Worm (Caenorhabditis elegans) whole organism, mixed stage, embryonic: ENCODE measurements around the gene arx-6.

Source experiments
- M03D4.4 ChIP-seq: sonication (generic microtip); optimal IDR thresholded peaks from 2 replicates; lab custom pipeline; 2017; ENCODE audit warnings: mild to moderate bottlenecking, missing genetic modification characterization, missing compliant biosample characterization
- bed-3 ChIP-seq: fragments of 200-800 bp; sonication (Bioruptor generic); optimal IDR thresholded peaks from 3 replicates; lab custom pipeline; 2018; ENCODE audit warnings: mild to moderate bottlenecking, missing genetic modification characterization, moderate library complexity, missing compliant biosample characterization
- blmp-1 ChIP-seq: fragments of 150-350 bp; optimal IDR thresholded peaks from 2 replicates; lab custom pipeline; 2014; ENCODE audit warnings: missing biosample characterization, missing genetic modification characterization
- ceh-39 ChIP-seq: fragments of 150-350 bp; optimal IDR thresholded peaks from 2 replicates; lab custom pipeline; 2014; ENCODE audit warnings: missing biosample characterization, missing genetic modification characterization
- ceh-43 ChIP-seq: fragments of 200-800 bp; sonication (Bioruptor generic); optimal IDR thresholded peaks from 2 replicates; lab custom pipeline; 2018; ENCODE audit warnings: mild to moderate bottlenecking, missing genetic modification characterization, moderate library complexity, missing compliant biosample characterization
- ceh-83 ChIP-seq: fragments of 200-800 bp; sonication (Bioruptor generic); optimal IDR thresholded peaks from 2 replicates; lab custom pipeline; 2018; ENCODE audit warnings: mild to moderate bottlenecking, missing genetic modification characterization, missing compliant biosample characterization
- ces-1 ChIP-seq: fragments of 150-350 bp; optimal IDR thresholded peaks from 2 replicates; lab custom pipeline; 2014; ENCODE audit warnings: missing biosample characterization, missing genetic modification reagents, missing genetic modification characterization
- cnd-1 ChIP-seq: fragments of 200-800 bp; sonication (Bioruptor generic); optimal IDR thresholded peaks from 2 replicates; lab custom pipeline; 2018; ENCODE audit warnings: mild to moderate bottlenecking, missing genetic modification characterization, missing compliant biosample characterization
- elt-1 ChIP-seq: sonication (generic microtip); optimal IDR thresholded peaks from 2 replicates; lab custom pipeline; 2017; ENCODE audit warnings: missing genetic modification characterization, mild to moderate bottlenecking, missing compliant biosample characterization, antibody characterized with exemption, moderate library complexity, borderline replicate concordance; ENCODE audit not compliant: insufficient read depth
- elt-3 ChIP-seq: fragments of 150-350 bp; optimal IDR thresholded peaks from 2 replicates; lab custom pipeline; 2014; ENCODE audit warnings: missing biosample characterization, missing genetic modification characterization
- flh-1 ChIP-seq: fragments of 200-800 bp; sonication (Bioruptor generic); optimal IDR thresholded peaks from 2 replicates; lab custom pipeline; 2018; ENCODE audit warnings: mild to moderate bottlenecking, missing genetic modification characterization, moderate library complexity, missing compliant biosample characterization
- ham-2 ChIP-seq: fragments of 200-800 bp; sonication (Bioruptor generic); optimal IDR thresholded peaks from 2 replicates; lab custom pipeline; 2018; ENCODE audit warnings: mild to moderate bottlenecking, missing genetic modification characterization, missing compliant biosample characterization
- hlh-1 ChIP-seq: fragments of 150-350 bp; optimal IDR thresholded peaks from 2 replicates; lab custom pipeline; 2014; ENCODE audit warnings: missing biosample characterization, missing genetic modification reagents, missing genetic modification characterization
- lin-13 ChIP-seq: fragments of 150-350 bp; optimal IDR thresholded peaks from 2 replicates; lab custom pipeline; 2014; ENCODE audit warnings: missing biosample characterization, missing genetic modification characterization
- lin-32 ChIP-seq: fragments of 200-800 bp; sonication (Bioruptor generic); optimal IDR thresholded peaks from 2 replicates; lab custom pipeline; 2018; ENCODE audit warnings: mild to moderate bottlenecking, missing genetic modification characterization, missing compliant biosample characterization
- lsy-2 ChIP-seq: fragments of 150-350 bp; optimal IDR thresholded peaks from 2 replicates; lab custom pipeline; 2014; ENCODE audit warnings: missing biosample characterization, missing genetic modification characterization
- mab-5 ChIP-seq: fragments of 150-350 bp; optimal IDR thresholded peaks from 2 replicates; lab custom pipeline; 2014; ENCODE audit warnings: missing biosample characterization, missing genetic modification characterization
- mep-1 ChIP-seq: fragments of 150-350 bp; optimal IDR thresholded peaks from 2 replicates; lab custom pipeline; 2017; ENCODE audit warnings: missing biosample characterization, missing genetic modification reagents, missing genetic modification characterization, inconsistent platforms
- mls-2 ChIP-seq: sonication (generic microtip); optimal IDR thresholded peaks from 2 replicates; lab custom pipeline; 2016; ENCODE audit warnings: mild to moderate bottlenecking, missing genetic modification characterization, moderate library complexity, missing compliant biosample characterization
- nhr-12 ChIP-seq: fragments of 150-350 bp; optimal IDR thresholded peaks from 2 replicates; lab custom pipeline; 2014; ENCODE audit warnings: missing biosample characterization, missing genetic modification characterization
- nhr-2 ChIP-seq: fragments of 150-350 bp; optimal IDR thresholded peaks from 2 replicates; lab custom pipeline; 2014; ENCODE audit warnings: missing biosample characterization, missing genetic modification characterization
- nhr-237 ChIP-seq: fragments of 150-350 bp; optimal IDR thresholded peaks from 2 replicates; lab custom pipeline; 2014; ENCODE audit warnings: missing biosample characterization, missing genetic modification characterization
- nhr-28 ChIP-seq: fragments of 150-350 bp; optimal IDR thresholded peaks from 2 replicates; lab custom pipeline; 2014; ENCODE audit warnings: missing biosample characterization, missing genetic modification characterization
- pha-4 ChIP-seq: fragments of 150-350 bp; optimal IDR thresholded peaks from 2 replicates; lab custom pipeline; 2018; ENCODE audit warnings: missing biosample characterization, missing genetic modification reagents, missing genetic modification characterization
- sem-2 ChIP-seq: fragments of 200-800 bp; sonication (Bioruptor generic); optimal IDR thresholded peaks from 2 replicates; lab custom pipeline; 2018; ENCODE audit warnings: mild to moderate bottlenecking, missing genetic modification characterization, missing compliant biosample characterization
- snpc-4 ChIP-seq: fragments of 150-350 bp; optimal IDR thresholded peaks from 2 replicates; lab custom pipeline; 2014; ENCODE audit warnings: missing biosample characterization, missing genetic modification characterization
- sptf-1 ChIP-seq: sonication (generic microtip); optimal IDR thresholded peaks from 2 replicates; lab custom pipeline; 2017; ENCODE audit warnings: mild to moderate bottlenecking, missing genetic modification characterization, moderate library complexity, missing compliant biosample characterization
- tbx-8 ChIP-seq: fragments of 200-800 bp; sonication (Bioruptor generic); optimal IDR thresholded peaks from 2 replicates; lab custom pipeline; 2018; ENCODE audit warnings: mild to moderate bottlenecking, missing genetic modification characterization, moderate library complexity, missing compliant biosample characterization
- unc-120 ChIP-seq: sonication (generic microtip); optimal IDR thresholded peaks from 2 replicates; lab custom pipeline; 2017; ENCODE audit warnings: missing genetic modification characterization, missing compliant biosample characterization; ENCODE audit not compliant: poor library complexity, severe bottlenecking
- unc-39 ChIP-seq: fragments of 150-350 bp; optimal IDR thresholded peaks from 2 replicates; lab custom pipeline; 2014; ENCODE audit warnings: missing biosample characterization, missing genetic modification characterization
- unc-62 ChIP-seq: fragments of 150-350 bp; optimal IDR thresholded peaks from 2 replicates; lab custom pipeline; 2014; ENCODE audit warnings: missing biosample characterization, missing genetic modification reagents, missing genetic modification characterization
- zip-8 ChIP-seq: fragments of 150-350 bp; optimal IDR thresholded peaks from 2 replicates; lab custom pipeline; 2014; ENCODE audit warnings: missing biosample characterization, missing genetic modification characterization
- ztf-11 ChIP-seq: fragments of 150-350 bp; optimal IDR thresholded peaks from 2 replicates; lab custom pipeline; 2014; ENCODE audit warnings: missing biosample characterization, missing genetic modification characterization

Gene arx-6

DNA sequence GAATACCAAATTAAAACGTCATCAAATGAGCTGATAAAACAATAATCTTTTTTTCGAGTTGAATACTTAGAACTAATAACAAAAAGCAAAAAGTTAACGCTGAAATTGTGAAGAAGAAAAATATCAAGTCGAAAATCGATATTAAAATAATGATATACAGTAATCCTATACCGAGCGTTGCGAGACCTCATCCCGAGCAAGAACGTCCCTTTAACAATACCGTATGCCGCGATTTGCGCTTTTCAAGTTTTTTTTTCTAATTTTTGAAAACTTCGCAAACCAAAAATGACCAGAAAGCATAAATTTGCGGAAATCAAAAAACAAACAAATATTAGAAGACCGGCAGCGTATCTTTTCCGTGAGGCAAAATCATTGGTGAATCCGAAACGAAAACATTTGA lies 12.5 kb downstream of the arx-6 start, which contains the start of gene F26F4.5:
F26F4.5 (minus strand) TSS at position 256 of the 400 bp plus-strand sequence.
- TF ChIP-seq hlh-1 (tag; lab: Kevin White, UChicago) (no peak), sem-2 (no peak), ceh-43 (GFP tag; lab: Kevin White, UChicago) (no peak), elt-3 (tag; lab: Kevin White, UChicago) (no peak), nhr-12 (tag; lab: Kevin White, UChicago) (no peak), lin-13 (tag; lab: Kevin White, UChicago) (no peak), ham-2 (GFP tag; lab: Kevin White, UChicago) (no peak), ztf-11 (tag; lab: Kevin White, UChicago) (no peak), ceh-39 (tag; lab: Kevin White, UChicago) (no peak), mls-2 (no peak), nhr-28 (tag; lab: Kevin White, UChicago) (no peak), flh-1 (GFP tag; lab: Kevin White, UChicago) (no peak), sptf-1 (no peak), mep-1 (no peak)

DNA sequence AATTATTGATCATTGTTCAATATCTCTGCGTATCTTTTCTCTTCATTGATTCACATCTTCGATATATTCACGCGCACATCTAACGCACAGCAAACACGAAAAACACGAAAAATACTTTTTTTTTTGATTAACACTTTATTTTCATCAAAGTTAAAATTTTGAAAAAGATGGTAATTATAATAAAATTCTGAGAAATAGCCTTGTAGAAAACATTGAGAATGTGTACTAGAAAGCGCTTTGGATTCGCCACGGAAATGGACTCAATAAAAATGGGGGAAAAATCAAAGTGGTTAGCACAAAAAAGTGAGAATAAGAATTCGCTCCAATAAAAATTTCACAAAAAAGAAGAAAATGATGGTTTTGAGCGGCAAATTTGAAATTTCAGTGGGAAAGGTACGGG lies 15.1 kb downstream of the arx-6 start, which contains the start of gene F26F4.6:
F26F4.6 (minus strand) TSS at position 101 of the 400 bp plus-strand sequence.
- no peak for TF ChIP-seq unc-62 (GFP tag; lab: Kevin White, UChicago)
- no peak for TF ChIP-seq lin-32 (GFP tag; lab: Kevin White, UChicago)
- no peak for TF ChIP-seq ham-2 (GFP tag; lab: Kevin White, UChicago)
- no peak for TF ChIP-seq mls-2
- TF ChIP-seq nhr-237 (tag; lab: Kevin White, UChicago): no peak
- TF ChIP-seq elt-3 (tag; lab: Kevin White, UChicago): no peak
- TF ChIP-seq snpc-4 (tag; lab: Kevin White, UChicago): no peak
- no peak for TF ChIP-seq ceh-43 (GFP tag; lab: Kevin White, UChicago)
- TF ChIP-seq tbx-8 (GFP tag; lab: Kevin White, UChicago): no peak
- no peak for TF ChIP-seq nhr-2
- TF ChIP-seq unc-39: no peak
- TF ChIP-seq sem-2: no peak
- TF ChIP-seq mep-1: no peak
- TF ChIP-seq mab-5 (tag; lab: Kevin White, UChicago): no peak
- no peak for TF ChIP-seq blmp-1 (tag; lab: Kevin White, UChicago)
- no peak for TF ChIP-seq lin-13 (tag; lab: Kevin White, UChicago)
- no peak for TF ChIP-seq lsy-2 (tag; lab: Kevin White, UChicago)

DNA sequence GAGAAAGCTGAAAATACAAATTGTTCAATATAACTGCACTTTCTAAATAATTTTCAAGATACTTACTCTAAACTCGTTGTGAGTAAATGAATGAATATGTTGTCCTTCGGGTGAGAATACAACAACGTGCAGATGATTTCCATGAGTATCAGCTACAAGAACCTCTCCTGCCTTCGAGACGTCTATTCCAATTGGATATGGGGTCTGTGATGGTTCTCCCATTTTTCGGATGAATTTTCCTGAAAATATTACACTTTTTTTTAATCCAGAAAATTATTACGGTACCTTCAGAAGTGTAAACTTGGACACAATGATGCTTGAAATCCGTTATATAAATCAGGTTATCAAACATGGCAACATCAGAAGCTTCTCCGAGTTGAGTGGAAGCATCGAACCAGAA lies 16.9 kb downstream of the arx-6 start:
- no peak for TF ChIP-seq tbx-8 (GFP tag; lab: Kevin White, UChicago)
- no peak for TF ChIP-seq M03D4.4 (tag; lab: Kevin White, UChicago)
- TF ChIP-seq pha-4 (tag; lab: Kevin White, UChicago): no peak
- TF ChIP-seq zip-8 (tag; lab: Kevin White, UChicago): no peak
- no peak for TF ChIP-seq cnd-1 (tag; lab: Kevin White, UChicago)
- no peak for TF ChIP-seq ceh-83
- no peak for TF ChIP-seq unc-39

DNA sequence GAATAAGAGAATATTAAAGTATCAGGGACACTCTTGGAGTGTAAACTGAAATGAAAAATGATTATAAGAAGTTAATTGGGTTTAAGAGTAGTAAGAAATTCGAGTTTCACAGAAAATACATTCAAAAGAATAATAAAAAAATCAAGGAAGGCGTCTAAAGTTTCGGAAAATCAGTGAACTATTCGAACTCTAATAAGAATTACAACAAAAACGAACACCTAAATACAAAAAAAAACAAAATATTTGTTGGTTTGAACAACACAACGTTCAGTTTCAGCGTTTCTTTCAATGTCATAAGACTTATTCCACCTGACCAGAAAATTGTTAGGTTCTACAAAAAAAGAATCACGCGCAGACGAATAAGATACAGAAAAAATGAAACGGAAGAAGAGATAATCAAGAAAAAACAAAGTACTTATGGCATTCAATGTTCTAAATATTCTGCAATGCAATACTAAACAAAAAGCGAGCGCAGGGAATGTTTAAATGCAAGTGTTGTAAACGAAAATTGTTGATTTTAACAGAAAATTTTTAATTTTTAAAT lies 20.6 kb downstream of the arx-6 start, which contains the start of gene nhl-2:
nhl-2 (minus strand) TSS at position 51 of the 544 bp plus-strand sequence.
- TF ChIP-seq elt-1 (tag; lab: Kevin White, UChicago): no peak
- TF ChIP-seq unc-39: no peak
- no peak for TF ChIP-seq nhr-28 (tag; lab: Kevin White, UChicago)
- no peak for TF ChIP-seq mls-2
- TF ChIP-seq tbx-8 (GFP tag; lab: Kevin White, UChicago): no peak
- TF ChIP-seq ces-1 (GFP tag; lab: Kevin White, UChicago): no peak
- no peak for TF ChIP-seq pha-4 (tag; lab: Kevin White, UChicago)
- TF ChIP-seq flh-1 (GFP tag; lab: Kevin White, UChicago): no peak
- TF ChIP-seq sem-2: no peak
- no peak for TF ChIP-seq bed-3 (GFP tag; lab: Kevin White, UChicago)
- TF ChIP-seq unc-120 (tag; lab: Kevin White, UChicago): no peak
- TF ChIP-seq, all 35 proteins: peak for 0
